Worm (Caenorhabditis elegans) whole organism, L1 larva: ENCODE measurements around the gene cor-1.

Experiments
- aha-1 ChIP-seq: fragments of 150-350 bp; optimal IDR thresholded peaks from 2 replicates; lab custom pipeline; 2014; ENCODE audit warnings: missing biosample characterization, missing genetic modification characterization
- blmp-1 ChIP-seq: fragments of 150-350 bp; optimal IDR thresholded peaks from 2 replicates; lab custom pipeline; 2014; ENCODE audit warnings: missing biosample characterization, missing genetic modification characterization
- efl-1 ChIP-seq, 4 experiments: fragments of 150-350 bp; optimal IDR thresholded peaks in 3 of 4; peaks in 1 of 4; 1 replicate in 1 of 4; 2 replicates in 3 of 4; lab custom pipeline; 2014; ENCODE audit warnings: missing biosample characterization in 2 of 4, missing genetic modification characterization in 2 of 4, missing genetic modification reagents in 2 of 4
- elt-3 ChIP-seq, 6 experiments: fragments of 150-350 bp in 1 of 6; sonication (generic microtip); optimal IDR thresholded peaks; 2 replicates each; lab custom pipeline; 2017 to 2018; ENCODE audit warnings: missing biosample characterization in 6 of 6, missing genetic modification characterization in 6 of 6, inconsistent platforms in 1 of 6
- fkh-10 ChIP-seq: sonication (generic microtip); optimal IDR thresholded peaks from 2 replicates; lab custom pipeline; 2017; ENCODE audit warnings: missing biosample characterization, missing genetic modification reagents, missing genetic modification characterization
- mep-1 ChIP-seq: fragments of 150-350 bp; optimal IDR thresholded peaks from 2 replicates; lab custom pipeline; 2014; ENCODE audit warnings: missing biosample characterization, missing genetic modification characterization
- nhr-237 ChIP-seq: fragments of 150-350 bp; optimal IDR thresholded peaks from 2 replicates; lab custom pipeline; 2014; ENCODE audit warnings: missing biosample characterization, missing genetic modification characterization
- rnt-1 ChIP-seq: sonication (generic microtip); optimal IDR thresholded peaks from 2 replicates; lab custom pipeline; 2016; ENCODE audit warnings: mild to moderate bottlenecking, missing genetic modification characterization, moderate library complexity, missing compliant biosample characterization

DNA sequence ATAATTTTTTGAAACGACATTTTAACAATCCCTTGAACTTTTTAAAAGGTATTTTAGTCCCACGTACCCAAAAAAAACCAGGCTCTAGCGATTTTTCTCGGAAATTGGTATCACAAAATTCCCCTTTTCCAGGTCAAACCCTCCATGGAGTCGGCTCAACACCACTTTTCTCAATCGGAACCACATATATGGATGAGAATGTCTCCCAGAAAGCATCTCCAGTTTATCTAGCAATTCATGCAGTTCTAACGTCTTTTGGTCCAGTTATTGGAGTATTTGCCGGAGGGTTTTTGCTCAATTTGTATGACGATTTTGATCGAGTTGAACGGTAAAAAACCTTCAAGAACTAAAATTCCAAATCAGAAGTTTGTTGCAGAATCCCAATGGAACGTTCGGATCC lies 8.8 kb upstream of the cor-1 start:
- TF ChIP-seq rnt-1 (no peak), mep-1 (tag; lab: Kevin White, UChicago) (no peak), efl-1 (optimal IDR thresholded peaks at IDR 0.05; lab: Kevin White, UChicago) (no peak), efl-1 (GFP tag; optimal IDR thresholded peaks at IDR 0.05 in 1 of 2; lab: Kevin White, UChicago) (no peak), nhr-237 (no peak), elt-3 (tag; optimal IDR thresholded peaks at IDR 0.05; lab: Kevin White, UChicago) (no peak), aha-1 (no peak), blmp-1 (tag; lab: Kevin White, UChicago) (no peak), fkh-10 (GFP tag; lab: Kevin White, UChicago) (no peak)
